Worm (Caenorhabditis elegans): ENCODE results near the gene T24D5.1.

DNA sequence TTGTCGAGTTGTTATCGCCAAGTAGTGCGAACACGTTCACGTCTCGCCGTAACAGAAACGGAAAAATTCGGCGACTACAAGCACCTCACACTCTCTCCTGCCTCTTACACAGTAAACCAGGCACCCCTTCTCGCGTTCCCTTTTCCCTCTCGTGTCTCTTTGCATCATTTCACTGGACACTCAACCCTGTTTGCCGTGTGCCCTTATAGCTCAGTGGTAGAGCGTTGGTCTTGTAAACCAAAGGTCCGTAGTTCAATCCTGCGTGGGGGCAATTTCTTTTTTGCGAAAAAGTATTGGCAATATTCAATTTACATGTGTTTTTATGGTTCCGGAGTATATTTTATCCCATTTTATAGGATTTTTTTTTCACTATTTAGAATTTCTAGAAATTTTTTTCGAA, 11.0 kb upstream of the T24D5.1 start:
- TF ChIP-seq lin-32 (GFP tag; optimal IDR thresholded peaks at IDR 0.05) (peak; percentile 85), unc-62 (GFP tag; optimal IDR thresholded peaks at IDR 0.05) (peak; percentile 56), snpc-4 (tag; optimal IDR thresholded peaks at IDR 0.05) (no peak), nhr-76 (tag; optimal IDR thresholded peaks at IDR 0.05) (no peak), nhr-237 (tag; optimal IDR thresholded peaks at IDR 0.05) (peak; percentile 5), unc-120 (tag; optimal IDR thresholded peaks at IDR 0.05; ENCODE audit: poor library complexity, severe bottlenecking) (peak; percentile 93), mep-1 (tag; optimal IDR thresholded peaks at IDR 0.05) (peak; percentile 69)
